Worm (Caenorhabditis elegans) whole organism, midembryonic: ENCODE data around the gene deg-3.

Source experiments
- T22C8.4 ChIP-seq: fragments of 200-800 bp; sonication (Bioruptor generic); IDR thresholded peaks from 2 replicates; pipeline ENCODE4 v1.3.6; 2022; ENCODE audit warnings: missing genetic modification characterization, missing compliant biosample characterization
- cog-1 ChIP-seq: sonication (generic microtip); optimal IDR thresholded peaks from 2 replicates; lab custom pipeline; 2016; ENCODE audit warnings: missing genetic modification characterization, missing compliant biosample characterization
- flt-1 ChIP-seq: fragments of 200-800 bp; sonication (Bioruptor generic); IDR thresholded peaks from 2 replicates; pipeline ENCODE4 v1.3.6; 2022; ENCODE audit warnings: missing genetic modification characterization, missing compliant biosample characterization
- klf-2 ChIP-seq: fragments of 200-800 bp; sonication (Bioruptor generic); conservative IDR thresholded peaks from 2 replicates; pipeline ENCODE4 v1.3.6; 2022; ENCODE audit warnings: missing genetic modification reagents, missing genetic modification characterization, missing compliant biosample characterization
- med-1 ChIP-seq: sonication (generic microtip); optimal IDR thresholded peaks from 2 replicates; lab custom pipeline; 2017; ENCODE audit warnings: missing genetic modification characterization, mild to moderate bottlenecking, missing compliant biosample characterization, antibody characterized with exemption, missing genetic modification reagents; ENCODE audit not compliant: insufficient read depth
- ref-1 ChIP-seq: fragments of 200-800 bp; sonication (Bioruptor generic); conservative IDR thresholded peaks from 2 replicates; pipeline ENCODE4 v1.3.6; 2022; ENCODE audit warnings: missing genetic modification reagents, missing genetic modification characterization, missing compliant biosample characterization
- tab-1 ChIP-seq: fragments of 200-800 bp; sonication (Bioruptor generic); IDR thresholded peaks from 2 replicates; pipeline ENCODE4 v1.3.6; 2022; ENCODE audit warnings: missing genetic modification characterization, missing compliant biosample characterization
- ztf-23 ChIP-seq: fragments of 200-800 bp; sonication (Bioruptor generic); IDR thresholded peaks from 2 replicates; pipeline ENCODE4 v1.3.6; 2022; ENCODE audit warnings: missing genetic modification reagents, missing genetic modification characterization, missing compliant biosample characterization
- ztf-29 ChIP-seq: fragments of 200-800 bp; sonication (Bioruptor generic); IDR thresholded peaks from 2 replicates; pipeline ENCODE4 v1.3.6; 2022; ENCODE audit warnings: missing genetic modification reagents, missing genetic modification characterization, missing compliant biosample characterization

The deg-3 gene

DNA sequence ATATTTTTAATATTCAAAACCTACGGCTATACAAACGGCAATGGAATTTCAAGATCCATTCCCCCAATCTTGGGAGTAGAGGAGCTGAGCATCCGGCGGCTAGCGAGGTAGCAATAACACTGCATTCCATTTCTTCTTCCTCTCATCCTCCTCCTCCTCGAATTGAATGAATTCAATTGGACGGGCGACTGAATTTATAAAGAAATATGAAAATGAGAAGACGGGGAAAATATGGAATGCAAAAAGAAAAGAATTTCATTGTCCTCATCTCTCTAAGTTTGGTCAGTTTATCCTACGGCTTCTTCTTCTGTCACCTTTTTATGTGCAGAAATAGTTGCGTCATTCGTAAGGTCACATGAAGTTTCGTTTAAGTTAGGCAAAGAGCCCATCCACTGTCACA, 21.4 kb upstream of the deg-3 start:
- TF ChIP-seq T22C8.4 (no peak), ztf-29 (GFP tag; lab: Robert Waterston, UW) (no peak), flt-1 (GFP tag; lab: Robert Waterston, UW) (no peak), med-1 (GFP tag; lab: Kevin White, UChicago) (no peak), tab-1 (GFP tag; lab: Robert Waterston, UW) (no peak), klf-2 (GFP tag; lab: Robert Waterston, UW) (no peak), ref-1 (GFP tag; lab: Robert Waterston, UW) (no peak)

DNA sequence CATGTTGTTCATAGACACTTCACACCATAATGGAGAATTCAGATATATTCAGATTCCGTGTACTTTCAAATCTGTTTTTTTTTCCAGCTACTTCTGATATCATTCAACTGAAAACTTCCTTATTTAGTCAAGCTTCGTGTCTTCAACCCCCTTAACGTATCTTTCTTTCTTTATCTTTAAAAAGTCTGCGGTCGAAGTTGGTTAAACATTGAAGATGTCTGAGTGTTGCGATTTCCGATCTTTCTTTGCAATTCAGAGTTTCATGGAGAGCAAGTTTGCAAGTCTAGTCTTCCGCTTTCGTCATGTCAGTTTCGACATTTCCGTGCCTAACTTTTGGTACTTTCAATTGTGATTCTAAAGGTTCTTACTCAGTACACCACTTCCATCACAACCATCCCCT, 20.3 kb upstream of the deg-3 start:
- TF ChIP-seq ref-1 (GFP tag; lab: Robert Waterston, UW), result no peak
- TF ChIP-seq ztf-29 (GFP tag; lab: Robert Waterston, UW), result no peak

DNA sequence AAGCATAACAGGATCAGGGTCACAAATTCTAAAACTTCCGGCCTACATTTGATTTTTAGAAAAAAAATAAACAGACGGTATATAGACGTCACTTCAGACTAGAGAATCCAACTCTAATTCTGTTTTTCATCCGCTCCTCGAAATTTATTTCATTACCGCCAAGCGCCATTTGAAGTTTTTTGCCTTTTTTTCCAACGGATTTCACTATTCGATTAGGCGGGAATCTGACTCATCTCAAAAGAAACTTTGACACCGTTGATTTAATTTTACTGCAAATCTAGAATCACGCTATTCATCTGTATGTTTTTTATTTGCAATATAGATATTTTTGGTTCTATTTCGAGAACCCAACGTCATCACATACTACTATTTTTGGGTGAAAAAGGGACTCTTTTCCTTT, 15.9 kb upstream of the deg-3 start:
- TF ChIP-seq ztf-29 (GFP tag; lab: Robert Waterston, UW) (no peak), med-1 (GFP tag; lab: Kevin White, UChicago) (no peak), flt-1 (GFP tag; lab: Robert Waterston, UW) (no peak), cog-1 (tag; lab: Kevin White, UChicago) (no peak), ztf-23 (GFP tag; lab: Robert Waterston, UW) (no peak), klf-2 (GFP tag; lab: Robert Waterston, UW) (no peak), tab-1 (GFP tag; lab: Robert Waterston, UW) (no peak), T22C8.4 (no peak), ref-1 (GFP tag; lab: Robert Waterston, UW) (no peak)

DNA sequence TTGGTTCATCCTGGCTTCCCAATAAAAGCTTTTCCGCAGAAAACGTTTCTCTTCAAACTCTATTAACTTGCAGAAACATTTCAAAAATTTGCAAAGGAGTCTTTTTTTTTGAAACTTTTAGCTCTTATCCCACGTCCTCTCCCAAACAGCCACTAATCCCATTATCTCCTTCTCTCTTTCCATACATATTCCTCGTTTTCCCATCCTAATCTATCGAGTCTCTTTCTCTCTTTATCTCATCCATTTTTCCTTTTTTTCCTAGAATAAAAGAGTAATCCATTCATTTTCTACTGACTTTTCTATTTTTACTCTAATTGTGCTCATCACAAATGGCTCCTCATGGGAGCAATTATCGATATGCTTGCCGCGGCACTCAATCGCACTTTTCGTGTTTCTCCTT, 13.8 kb upstream of the deg-3 start:
- TF ChIP-seq flt-1 (GFP tag; lab: Robert Waterston, UW) (no peak), ztf-29 (GFP tag; lab: Robert Waterston, UW) (no peak)

DNA sequence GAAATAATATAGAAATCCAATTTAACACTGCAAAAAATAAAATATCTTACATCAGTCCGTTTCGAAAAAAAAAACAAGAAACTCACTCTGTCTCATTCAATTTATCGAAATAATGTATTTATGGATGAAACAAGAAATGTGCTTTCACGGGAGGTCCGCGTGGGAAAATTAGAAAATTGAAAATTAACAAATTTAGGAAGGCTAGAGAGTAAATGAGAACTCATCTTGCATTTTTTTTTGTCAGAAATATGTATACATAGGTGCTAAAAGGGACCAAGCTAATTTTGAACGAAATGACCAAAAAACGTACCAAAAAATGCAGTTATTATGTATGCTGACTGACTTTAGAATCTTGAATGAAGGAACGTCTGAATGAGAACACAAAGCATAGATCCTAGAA, 9.6 kb upstream of the deg-3 start, which contains the start of gene T26H10.2:
Gene T26H10.2, minus strand, starts transcription at position 101 of the 400 bp plus-strand sequence.
- no peak for TF ChIP-seq flt-1 (GFP tag; lab: Robert Waterston, UW)
- TF ChIP-seq ztf-29 (GFP tag; lab: Robert Waterston, UW), result no peak
- TF ChIP-seq T22C8.4, result no peak
- TF ChIP-seq ref-1 (GFP tag; lab: Robert Waterston, UW), result no peak
- no peak for TF ChIP-seq klf-2 (GFP tag; lab: Robert Waterston, UW)

DNA sequence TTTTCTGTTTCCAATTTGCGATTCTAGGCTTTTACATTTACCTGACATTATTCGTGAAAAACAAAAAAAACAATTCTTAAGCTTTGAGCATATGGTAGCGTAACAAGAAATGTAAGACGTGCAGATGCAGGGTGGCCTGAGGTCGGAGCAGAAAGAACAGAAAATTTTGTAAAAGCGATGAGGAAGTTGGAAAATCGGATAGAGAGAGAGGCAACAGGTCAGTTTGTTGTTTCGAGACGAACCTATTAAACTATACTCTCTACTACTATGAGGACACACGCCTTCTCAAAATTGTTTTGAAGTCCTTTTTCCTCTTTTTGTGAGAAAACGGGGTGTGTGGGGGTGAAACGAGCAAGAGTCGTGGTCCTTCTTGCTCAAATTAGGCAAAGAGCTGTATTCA, 6.6 kb upstream of the deg-3 start, which contains the start of gene des-2:
Gene des-2, minus strand, starts transcription at position 101 of the 400 bp plus-strand sequence.
- TF ChIP-seq tab-1 (GFP tag; lab: Robert Waterston, UW) (no peak), klf-2 (GFP tag; lab: Robert Waterston, UW) (no peak), flt-1 (GFP tag; lab: Robert Waterston, UW) (no peak), cog-1 (tag; lab: Kevin White, UChicago) (no peak), T22C8.4 (no peak), ztf-29 (GFP tag; lab: Robert Waterston, UW) (no peak), ref-1 (GFP tag; lab: Robert Waterston, UW) (no peak), med-1 (GFP tag; lab: Kevin White, UChicago) (no peak), ztf-23 (GFP tag; lab: Robert Waterston, UW) (no peak)

DNA sequence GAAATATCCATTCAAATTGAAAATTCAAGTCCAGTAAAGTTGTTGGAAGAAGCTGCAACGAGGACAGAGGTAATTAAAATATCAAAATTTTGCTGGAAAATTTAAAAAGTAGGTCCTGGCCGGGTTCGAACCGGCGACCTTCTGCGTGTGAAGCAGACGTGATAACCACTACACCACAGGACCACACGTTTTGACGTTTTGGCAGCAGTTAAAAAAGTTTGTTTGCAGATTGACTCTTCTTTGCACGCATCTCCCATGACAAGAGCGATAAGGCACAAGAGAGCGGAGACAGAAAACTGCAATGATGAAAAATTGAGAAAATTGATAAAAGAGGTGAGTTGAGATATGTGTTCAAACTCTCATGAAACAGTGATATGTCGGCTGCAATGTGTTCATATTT, 2.8 kb downstream of the deg-3 start:
- no peak for TF ChIP-seq med-1 (GFP tag; lab: Kevin White, UChicago)
- TF ChIP-seq flt-1 (GFP tag; lab: Robert Waterston, UW), result no peak
- TF ChIP-seq ref-1 (GFP tag; lab: Robert Waterston, UW), result 0 out of 2 replicates have a peak, but pooled peaks have one; percentile 32
- no peak for TF ChIP-seq cog-1 (tag; lab: Kevin White, UChicago)
- no peak for TF ChIP-seq klf-2 (GFP tag; lab: Robert Waterston, UW)
- TF ChIP-seq tab-1 (GFP tag; lab: Robert Waterston, UW), result no peak
- 0 out of 2 replicates have a peak, but pooled peaks have one; percentile 20 for TF ChIP-seq ztf-23 (GFP tag; lab: Robert Waterston, UW)
- TF ChIP-seq ztf-29 (GFP tag; lab: Robert Waterston, UW), result no peak
- TF ChIP-seq T22C8.4, result no peak

DNA sequence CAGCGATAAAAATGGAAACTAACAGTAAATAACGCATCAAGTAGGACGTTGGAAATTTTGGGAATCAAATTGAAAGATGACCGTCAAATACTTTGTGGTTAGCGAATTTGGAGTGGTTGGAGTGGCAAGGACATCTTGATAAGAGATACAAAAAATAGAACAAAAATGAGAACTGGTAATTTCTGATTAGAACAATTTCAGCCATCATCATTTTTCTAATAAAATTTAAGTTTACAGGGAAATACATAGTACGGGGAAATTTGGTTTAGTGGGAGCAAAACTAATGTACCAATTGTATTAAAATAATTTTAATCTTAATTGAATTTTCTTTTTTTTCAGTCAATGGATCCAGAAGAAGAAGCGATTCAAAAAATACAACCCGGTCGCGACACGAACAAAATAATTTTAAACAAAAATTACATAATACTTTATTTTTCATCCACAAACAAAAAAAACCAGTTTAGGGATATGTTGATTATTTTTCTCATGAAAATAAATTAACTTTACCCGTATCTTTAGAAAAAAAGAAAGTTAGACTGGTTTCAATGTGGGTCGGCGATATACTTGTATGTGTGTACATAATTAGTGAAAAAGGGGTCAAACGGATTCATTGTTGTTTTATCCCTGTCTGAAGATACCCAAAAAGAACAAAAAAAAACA, 3.9 kb downstream of the deg-3 start, which contains the start of the genes K03B8.8 and grl-3:
Gene K03B8.8, minus strand, starts transcription at position 101 of the 660 bp plus-strand sequence.
Gene grl-3, plus strand, starts transcription at position 610 of the 660 bp plus-strand sequence.
- TF ChIP-seq med-1 (GFP tag; lab: Kevin White, UChicago), result no peak
- TF ChIP-seq ztf-23 (GFP tag; lab: Robert Waterston, UW), result no peak
- TF ChIP-seq ref-1 (GFP tag; lab: Robert Waterston, UW), result no peak
- TF ChIP-seq tab-1 (GFP tag; lab: Robert Waterston, UW), result no peak
- TF ChIP-seq cog-1 (tag; lab: Kevin White, UChicago), result no peak

DNA sequence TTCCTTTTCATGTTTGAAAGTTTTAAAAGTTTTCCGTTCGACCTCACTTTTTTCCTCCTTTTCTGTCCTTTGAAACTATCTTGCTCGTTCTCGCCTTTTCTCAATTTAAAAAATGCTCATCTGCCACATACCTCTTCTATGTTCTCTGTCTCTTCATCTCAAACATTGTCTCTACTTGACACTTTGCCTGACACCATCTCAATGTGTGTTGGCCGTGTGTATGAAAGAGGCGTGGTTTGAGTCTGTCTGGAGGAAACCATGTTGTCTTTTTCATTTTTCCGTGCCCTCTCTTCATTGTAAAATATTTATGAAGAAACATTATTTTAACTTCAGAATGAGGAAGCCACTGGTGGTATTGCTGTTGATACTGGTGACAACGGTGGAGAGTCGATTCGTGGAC, 7.7 kb downstream of the deg-3 start, which contains the start of gene K03B8.6:
Gene K03B8.6, plus strand, starts transcription at position 334 of the 400 bp plus-strand sequence.
- TF ChIP-seq ztf-23 (GFP tag; lab: Robert Waterston, UW) (no peak), ref-1 (GFP tag; lab: Robert Waterston, UW) (no peak), tab-1 (GFP tag; lab: Robert Waterston, UW) (no peak), med-1 (GFP tag; lab: Kevin White, UChicago) (no peak), klf-2 (GFP tag; lab: Robert Waterston, UW) (no peak), T22C8.4 (no peak), cog-1 (tag; lab: Kevin White, UChicago) (no peak), flt-1 (GFP tag; lab: Robert Waterston, UW) (no peak), ztf-29 (GFP tag; lab: Robert Waterston, UW) (no peak)
